Fruit fly (Drosophila melanogaster) whole organism, prepupa: ENCODE data around the gene Pex23.

Experiments
- Smox ChIP-seq: fragments of 200-800 bp; sonication (Bioruptor generic); optimal IDR thresholded peaks from 3 replicates; lab custom pipeline; 2016; ENCODE audit warnings: missing biosample characterization, missing genetic modification characterization
- acj6 ChIP-seq: fragments of 200-800 bp; sonication (Bioruptor generic); optimal IDR thresholded peaks from 3 replicates; lab custom pipeline; 2016; ENCODE audit warnings: missing biosample characterization, missing genetic modification characterization

DNA sequence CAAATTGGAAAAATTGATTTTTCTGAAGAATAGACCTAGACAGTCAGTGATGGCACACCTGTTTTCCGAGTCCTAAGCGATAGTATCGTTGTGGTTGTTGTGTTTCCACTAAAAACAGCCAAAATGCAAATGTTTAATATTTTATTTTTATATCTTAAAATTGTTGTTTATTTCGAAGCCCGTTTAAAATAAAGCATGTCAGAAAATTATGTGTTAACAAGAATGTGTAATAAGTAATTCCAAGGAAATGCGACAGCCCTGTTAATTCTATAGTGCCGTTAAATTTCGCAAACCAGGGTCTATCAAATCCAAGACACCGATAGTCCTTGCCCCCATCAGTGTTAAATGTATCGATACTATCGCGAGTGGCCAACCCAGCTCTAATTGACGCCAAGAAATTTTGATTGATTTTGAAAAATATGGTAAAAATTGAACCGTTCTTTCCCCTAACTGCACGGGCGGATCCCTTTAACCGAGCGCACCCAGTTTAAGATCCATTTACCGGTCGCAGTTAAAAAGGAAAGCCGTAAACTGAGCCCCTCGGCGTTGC is at the start of gene Pex23:
- TF ChIP-seq acj6 (GFP tag; lab: Kevin White, UChicago) = no peak
- peak; percentile 75 for TF ChIP-seq Smox (GFP tag; lab: Kevin White, UChicago)
